Worm (Caenorhabditis elegans) whole organism, mixed stage, embryonic: ENCODE measurements around the gene xpf-1.

ENCODE experiments used
- M03D4.4 ChIP-seq: sonication (generic microtip); optimal IDR thresholded peaks from 2 replicates; lab custom pipeline; 2017; ENCODE audit warnings: mild to moderate bottlenecking, missing genetic modification characterization, missing compliant biosample characterization
- bed-3 ChIP-seq: fragments of 200-800 bp; sonication (Bioruptor generic); optimal IDR thresholded peaks from 3 replicates; lab custom pipeline; 2018; ENCODE audit warnings: mild to moderate bottlenecking, missing genetic modification characterization, moderate library complexity, missing compliant biosample characterization
- blmp-1 ChIP-seq: fragments of 150-350 bp; optimal IDR thresholded peaks from 2 replicates; lab custom pipeline; 2014; ENCODE audit warnings: missing biosample characterization, missing genetic modification characterization
- ceh-39 ChIP-seq: fragments of 150-350 bp; optimal IDR thresholded peaks from 2 replicates; lab custom pipeline; 2014; ENCODE audit warnings: missing biosample characterization, missing genetic modification characterization
- ceh-83 ChIP-seq: fragments of 200-800 bp; sonication (Bioruptor generic); optimal IDR thresholded peaks from 2 replicates; lab custom pipeline; 2018; ENCODE audit warnings: mild to moderate bottlenecking, missing genetic modification characterization, missing compliant biosample characterization
- cnd-1 ChIP-seq: fragments of 200-800 bp; sonication (Bioruptor generic); optimal IDR thresholded peaks from 2 replicates; lab custom pipeline; 2018; ENCODE audit warnings: mild to moderate bottlenecking, missing genetic modification characterization, missing compliant biosample characterization
- drap-1 ChIP-seq: fragments of 200-800 bp; sonication (Bioruptor generic); optimal IDR thresholded peaks from 3 replicates; lab custom pipeline; 2018; ENCODE audit warnings: mild to moderate bottlenecking, missing genetic modification characterization, missing compliant biosample characterization
- elt-1 ChIP-seq: sonication (generic microtip); optimal IDR thresholded peaks from 2 replicates; lab custom pipeline; 2017; ENCODE audit warnings: missing genetic modification characterization, mild to moderate bottlenecking, missing compliant biosample characterization, antibody characterized with exemption, moderate library complexity, borderline replicate concordance; ENCODE audit not compliant: insufficient read depth
- elt-3 ChIP-seq: fragments of 150-350 bp; optimal IDR thresholded peaks from 2 replicates; lab custom pipeline; 2014; ENCODE audit warnings: missing biosample characterization, missing genetic modification characterization
- flh-1 ChIP-seq: fragments of 200-800 bp; sonication (Bioruptor generic); optimal IDR thresholded peaks from 2 replicates; lab custom pipeline; 2018; ENCODE audit warnings: mild to moderate bottlenecking, missing genetic modification characterization, moderate library complexity, missing compliant biosample characterization
- ham-2 ChIP-seq: fragments of 200-800 bp; sonication (Bioruptor generic); optimal IDR thresholded peaks from 2 replicates; lab custom pipeline; 2018; ENCODE audit warnings: mild to moderate bottlenecking, missing genetic modification characterization, missing compliant biosample characterization
- hlh-1 ChIP-seq: fragments of 150-350 bp; optimal IDR thresholded peaks from 2 replicates; lab custom pipeline; 2014; ENCODE audit warnings: missing biosample characterization, missing genetic modification reagents, missing genetic modification characterization
- lin-32 ChIP-seq: fragments of 200-800 bp; sonication (Bioruptor generic); optimal IDR thresholded peaks from 2 replicates; lab custom pipeline; 2018; ENCODE audit warnings: mild to moderate bottlenecking, missing genetic modification characterization, missing compliant biosample characterization
- lsy-2 ChIP-seq: fragments of 150-350 bp; optimal IDR thresholded peaks from 2 replicates; lab custom pipeline; 2014; ENCODE audit warnings: missing biosample characterization, missing genetic modification characterization
- mab-5 ChIP-seq: fragments of 150-350 bp; optimal IDR thresholded peaks from 2 replicates; lab custom pipeline; 2014; ENCODE audit warnings: missing biosample characterization, missing genetic modification characterization
- mep-1 ChIP-seq: fragments of 150-350 bp; optimal IDR thresholded peaks from 2 replicates; lab custom pipeline; 2017; ENCODE audit warnings: missing biosample characterization, missing genetic modification reagents, missing genetic modification characterization, inconsistent platforms
- mls-2 ChIP-seq: sonication (generic microtip); optimal IDR thresholded peaks from 2 replicates; lab custom pipeline; 2016; ENCODE audit warnings: mild to moderate bottlenecking, missing genetic modification characterization, moderate library complexity, missing compliant biosample characterization
- nhr-12 ChIP-seq: fragments of 150-350 bp; optimal IDR thresholded peaks from 2 replicates; lab custom pipeline; 2014; ENCODE audit warnings: missing biosample characterization, missing genetic modification characterization
- nhr-237 ChIP-seq: fragments of 150-350 bp; optimal IDR thresholded peaks from 2 replicates; lab custom pipeline; 2014; ENCODE audit warnings: missing biosample characterization, missing genetic modification characterization
- nhr-28 ChIP-seq: fragments of 150-350 bp; optimal IDR thresholded peaks from 2 replicates; lab custom pipeline; 2014; ENCODE audit warnings: missing biosample characterization, missing genetic modification characterization
- nhr-76 ChIP-seq: sonication (generic microtip); optimal IDR thresholded peaks from 2 replicates; lab custom pipeline; 2017; ENCODE audit warnings: missing biosample characterization, missing genetic modification characterization
- pha-4 ChIP-seq: fragments of 150-350 bp; optimal IDR thresholded peaks from 2 replicates; lab custom pipeline; 2018; ENCODE audit warnings: missing biosample characterization, missing genetic modification reagents, missing genetic modification characterization
- sem-2 ChIP-seq: fragments of 200-800 bp; sonication (Bioruptor generic); optimal IDR thresholded peaks from 2 replicates; lab custom pipeline; 2018; ENCODE audit warnings: mild to moderate bottlenecking, missing genetic modification characterization, missing compliant biosample characterization
- sptf-1 ChIP-seq: sonication (generic microtip); optimal IDR thresholded peaks from 2 replicates; lab custom pipeline; 2017; ENCODE audit warnings: mild to moderate bottlenecking, missing genetic modification characterization, moderate library complexity, missing compliant biosample characterization
- tbx-8 ChIP-seq: fragments of 200-800 bp; sonication (Bioruptor generic); optimal IDR thresholded peaks from 2 replicates; lab custom pipeline; 2018; ENCODE audit warnings: mild to moderate bottlenecking, missing genetic modification characterization, moderate library complexity, missing compliant biosample characterization
- unc-120 ChIP-seq: sonication (generic microtip); optimal IDR thresholded peaks from 2 replicates; lab custom pipeline; 2017; ENCODE audit warnings: missing genetic modification characterization, missing compliant biosample characterization; ENCODE audit not compliant: poor library complexity, severe bottlenecking
- unc-39 ChIP-seq: fragments of 150-350 bp; optimal IDR thresholded peaks from 2 replicates; lab custom pipeline; 2014; ENCODE audit warnings: missing biosample characterization, missing genetic modification characterization
- unc-62 ChIP-seq: fragments of 150-350 bp; optimal IDR thresholded peaks from 2 replicates; lab custom pipeline; 2014; ENCODE audit warnings: missing biosample characterization, missing genetic modification reagents, missing genetic modification characterization
- ztf-11 ChIP-seq: fragments of 150-350 bp; optimal IDR thresholded peaks from 2 replicates; lab custom pipeline; 2014; ENCODE audit warnings: missing biosample characterization, missing genetic modification characterization

The xpf-1 gene

ce11 chrII:11713569-11713968 lies 17.6 kb downstream of the xpf-1 start, which contains the start of gene F13D12.10:
Gene F13D12.10 (plus strand): TSS chrII:11713799.
- peak; percentile 7 for TF ChIP-seq unc-120
- TF ChIP-seq hlh-1 (tag; lab: Kevin White, UChicago): peak; percentile 95
- TF ChIP-seq bed-3: no peak

ce11 chrII:11714728-11715127 lies 18.8 kb downstream of the xpf-1 start:
- no peak for TF ChIP-seq M03D4.4 (tag; lab: Kevin White, UChicago)
- no peak for TF ChIP-seq unc-39 (tag; lab: Kevin White, UChicago)
- TF ChIP-seq elt-3 (tag; lab: Kevin White, UChicago): no peak
- TF ChIP-seq nhr-76 (tag; lab: Kevin White, UChicago): no peak
- TF ChIP-seq nhr-28: no peak
- no peak for TF ChIP-seq mep-1
- TF ChIP-seq hlh-1 (tag; lab: Kevin White, UChicago): no peak
- TF ChIP-seq lin-32: no peak
- no peak for TF ChIP-seq tbx-8
- TF ChIP-seq sptf-1: no peak
- TF ChIP-seq unc-62 (GFP tag; lab: Kevin White, UChicago): no peak
- TF ChIP-seq mab-5: no peak
- TF ChIP-seq unc-120: no peak
- TF ChIP-seq ham-2 (GFP tag; lab: Kevin White, UChicago): no peak
- no peak for TF ChIP-seq ztf-11 (tag; lab: Kevin White, UChicago)
- TF ChIP-seq elt-1 (tag; lab: Kevin White, UChicago): no peak
- TF ChIP-seq nhr-12 (tag; lab: Kevin White, UChicago): no peak
- TF ChIP-seq ceh-83 (GFP tag; lab: Kevin White, UChicago): no peak
- TF ChIP-seq flh-1 (GFP tag; lab: Kevin White, UChicago): no peak

ce11 chrII:11719533-11719932 lies 23.6 kb downstream of the xpf-1 start:
- TF ChIP-seq hlh-1 (tag; lab: Kevin White, UChicago): no peak

- TF ChIP-seq nhr-12 (tag; lab: Kevin White, UChicago) (no peak), elt-3 (tag; lab: Kevin White, UChicago) (no peak), nhr-237 (no peak), unc-62 (GFP tag; lab: Kevin White, UChicago) (no peak), mab-5 (no peak), elt-1 (tag; lab: Kevin White, UChicago) (no peak), lsy-2 (no peak), flh-1 (GFP tag; lab: Kevin White, UChicago) (no peak)
Measured at ce11 chrII:11720102-11720501, 24.1 kb downstream of the xpf-1 start, which contains the start of gene F13D12.3. Gene F13D12.3 (plus strand): TSS chrII:11720402.

ce11 chrII:11720819-11721218 lies 24.8 kb downstream of the xpf-1 start:
- no peak for TF ChIP-seq sptf-1
- no peak for TF ChIP-seq sem-2 (GFP tag; lab: Kevin White, UChicago)
- no peak for TF ChIP-seq hlh-1 (tag; lab: Kevin White, UChicago)
- no peak for TF ChIP-seq M03D4.4 (tag; lab: Kevin White, UChicago)
- TF ChIP-seq pha-4: no peak
- no peak for TF ChIP-seq lin-32
- TF ChIP-seq cnd-1 (tag; lab: Kevin White, UChicago): no peak
- TF ChIP-seq ham-2 (GFP tag; lab: Kevin White, UChicago): no peak
- TF ChIP-seq nhr-28: no peak
- TF ChIP-seq ceh-39: no peak
- no peak for TF ChIP-seq mep-1
- TF ChIP-seq drap-1 (GFP tag; lab: Kevin White, UChicago): no peak
- no peak for TF ChIP-seq nhr-12 (tag; lab: Kevin White, UChicago)

ce11 chrII:11721604-11722003 lies 25.6 kb downstream of the xpf-1 start:
- no peak for TF ChIP-seq nhr-76 (tag; lab: Kevin White, UChicago)
- no peak for TF ChIP-seq blmp-1 (tag; lab: Kevin White, UChicago)
- no peak for TF ChIP-seq unc-120
- TF ChIP-seq, all 35 proteins: peak for 0

ce11 chrII:11722164-11722563 lies 26.2 kb downstream of the xpf-1 start:
- no peak for TF ChIP-seq drap-1 (GFP tag; lab: Kevin White, UChicago)
- no peak for TF ChIP-seq nhr-12 (tag; lab: Kevin White, UChicago)
- TF ChIP-seq lin-32: no peak
- no peak for TF ChIP-seq blmp-1 (tag; lab: Kevin White, UChicago)
- TF ChIP-seq nhr-28: no peak
- TF ChIP-seq flh-1 (GFP tag; lab: Kevin White, UChicago): no peak
- no peak for TF ChIP-seq mls-2 (tag; lab: Kevin White, UChicago)
- no peak for TF ChIP-seq unc-39 (tag; lab: Kevin White, UChicago)
- no peak for TF ChIP-seq M03D4.4 (tag; lab: Kevin White, UChicago)
- TF ChIP-seq, all 35 proteins: peak for 0
